Worm (Caenorhabditis elegans) whole organism, L3 larva: ENCODE results near the gene dsl-2.

Source experiments
- ZK546.5 ChIP-seq: sonication (generic microtip); optimal IDR thresholded peaks from 2 replicates; lab custom pipeline; 2017; ENCODE audit warnings: missing biosample characterization, missing genetic modification characterization
- ceh-82 ChIP-seq: fragments of 150-350 bp; optimal IDR thresholded peaks from 2 replicates; lab custom pipeline; 2014; ENCODE audit warnings: missing biosample characterization, missing genetic modification characterization
- skn-1 ChIP-seq: fragments of 150-350 bp; optimal IDR thresholded peaks from 2 replicates; lab custom pipeline; 2014; ENCODE audit warnings: missing biosample characterization, missing genetic modification characterization
- unc-62 ChIP-seq: fragments of 150-350 bp; sonication (generic microtip); optimal IDR thresholded peaks from 4 replicates; lab custom pipeline; 2014; ENCODE audit warnings: missing biosample characterization, missing genetic modification reagents, missing genetic modification characterization

DNA sequence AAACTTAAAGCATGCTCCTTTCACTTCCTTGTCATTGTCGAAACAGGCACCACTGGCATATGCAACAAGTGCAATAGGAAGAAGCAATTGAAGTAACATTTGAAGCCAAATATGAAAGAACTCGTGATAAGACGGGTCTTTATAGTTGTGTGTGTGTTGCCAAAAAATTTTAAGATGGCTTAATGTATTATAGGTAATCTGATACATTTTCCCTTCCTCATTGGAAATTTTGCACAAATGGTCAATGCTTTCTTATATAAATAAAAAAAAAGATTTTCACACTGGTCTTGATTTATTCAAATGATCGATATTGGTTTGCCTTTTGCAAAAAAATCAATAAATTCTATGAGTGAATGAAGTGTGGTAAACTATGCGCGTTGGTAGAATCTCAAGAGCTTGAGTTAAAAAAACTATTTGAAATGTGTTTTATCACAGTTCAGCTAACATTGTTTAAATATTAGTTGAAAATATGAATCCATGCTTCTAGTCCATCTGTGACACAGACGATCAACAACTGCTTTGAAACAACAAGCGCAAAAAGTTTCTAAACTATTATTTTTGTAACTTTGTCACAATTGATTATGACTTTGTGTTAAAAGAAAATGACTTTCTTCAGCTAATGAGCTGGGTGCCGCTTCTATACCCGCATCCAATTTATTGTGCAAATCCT, 46.6 kb upstream of the dsl-2 start, which contains the start of the genes clec-166 and F38A1.6:
- TF ChIP-seq unc-62 (GFP tag; lab: Kevin White, UChicago), result no peak
- no peak for TF ChIP-seq ceh-82 (tag; lab: Kevin White, UChicago)
- no peak for TF ChIP-seq skn-1 (tag; lab: Kevin White, UChicago)
- no peak for TF ChIP-seq ZK546.5 (tag; lab: Kevin White, UChicago)
